Worm (Caenorhabditis elegans): ENCODE results near the gene ZK1010.8.

DNA sequence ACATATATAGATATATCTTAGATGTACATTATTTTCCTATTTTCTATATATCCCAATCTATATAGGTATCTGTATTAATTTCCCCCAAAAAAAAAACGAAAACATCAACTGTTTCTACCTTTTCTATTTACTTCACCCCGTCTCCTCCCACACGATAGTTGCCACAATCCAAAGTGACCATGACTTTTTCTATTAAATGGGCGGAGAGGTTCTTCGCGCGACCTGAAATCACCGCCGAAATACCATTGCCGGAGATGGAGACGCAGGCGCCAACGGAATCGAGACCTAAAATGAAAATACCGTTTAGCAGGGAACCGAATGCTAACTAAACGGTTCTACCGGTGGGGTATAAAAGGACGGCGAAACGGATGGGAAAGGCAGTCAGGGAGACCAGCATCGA lies 18.1 kb upstream of the ZK1010.8 start, which contains the start of gene col-98:
- TF ChIP-seq dpl-1 (GFP tag; optimal IDR thresholded peaks at IDR 0.05) (no peak), ceh-82 (tag; optimal IDR thresholded peaks at IDR 0.05) (no peak), F49E8.2 (tag; optimal IDR thresholded peaks at IDR 0.05; ENCODE audit: borderline replicate concordance) (no peak), zip-11 (GFP tag; IDR thresholded peaks at IDR 0.05) (no peak), ceh-20 (GFP tag; IDR thresholded peaks at IDR 0.05) (no peak), nhr-237 (tag; optimal IDR thresholded peaks at IDR 0.05) (no peak), nhr-77 (tag; optimal IDR thresholded peaks at IDR 0.05) (no peak), mdl-1 (tag; optimal IDR thresholded peaks at IDR 0.05) (no peak), aha-1 (tag) (no peak), snpc-4 (tag; optimal IDR thresholded peaks at IDR 0.05) (no peak), ceh-62 (tag; optimal IDR thresholded peaks at IDR 0.05) (no peak), daf-12 (tag; optimal IDR thresholded peaks at IDR 0.05) (no peak)
